Fruit fly (Drosophila melanogaster) whole organism, embryonic: ENCODE measurements around the gene CG8066.

Source experiments
- Abd-B ChIP-seq: fragments of 200-800 bp; sonication (Bioruptor generic); optimal IDR thresholded peaks from 2 replicates; lab custom pipeline; 2018; ENCODE audit warnings: missing biosample characterization, mild to moderate bottlenecking, missing genetic modification characterization, moderate library complexity
- Atf3 ChIP-seq: fragments of 200-800 bp; sonication (Bioruptor generic); optimal IDR thresholded peaks from 3 replicates; lab custom pipeline; 2016; ENCODE audit warnings: missing biosample characterization, missing genetic modification characterization
- CG1024 ChIP-seq: fragments of 200-800 bp; sonication (Bioruptor generic); IDR thresholded peaks from 2 replicates; pipeline ENCODE4 v1.3.6; 2022; ENCODE audit warnings: missing biosample characterization, missing genetic modification characterization
- CG10321 ChIP-seq: fragments of 200-800 bp; sonication (Bioruptor generic); IDR thresholded peaks from 2 replicates; pipeline ENCODE4 v1.3.6; 2022; ENCODE audit warnings: missing biosample characterization, missing genetic modification characterization
- CG11247 ChIP-seq: fragments of 200-800 bp; sonication (Bioruptor generic); IDR thresholded peaks from 2 replicates; pipeline ENCODE4 v1.3.6; 2022; ENCODE audit warnings: missing biosample characterization, missing genetic modification characterization
- CG11456 ChIP-seq: fragments of 200-800 bp; sonication (Bioruptor generic); IDR thresholded peaks from 3 replicates; pipeline ENCODE4 v1.3.6; 2022; ENCODE audit warnings: missing biosample characterization, missing genetic modification characterization
- CG12299 ChIP-seq: fragments of 200-800 bp; sonication (Bioruptor generic); optimal IDR thresholded peaks from 2 replicates; lab custom pipeline; 2018; ENCODE audit warnings: missing biosample characterization, mild to moderate bottlenecking, missing genetic modification characterization
- CG12942 ChIP-seq: fragments of 200-800 bp; sonication (Bioruptor generic); optimal IDR thresholded peaks from 3 replicates; lab custom pipeline; 2016; ENCODE audit warnings: missing biosample characterization, missing genetic modification characterization
- CG13287 ChIP-seq: fragments of 200-800 bp; sonication (Bioruptor generic); IDR thresholded peaks from 2 replicates; pipeline ENCODE4 v1.3.6; 2022; ENCODE audit warnings: missing biosample characterization, missing genetic modification characterization; ENCODE audit not compliant: partially characterized antibody
- CG14965 ChIP-seq: fragments of 200-800 bp; sonication (Bioruptor generic); optimal IDR thresholded peaks from 2 replicates; lab custom pipeline; 2016; ENCODE audit warnings: missing biosample characterization, missing genetic modification characterization, borderline replicate concordance
- CG15011 ChIP-seq: fragments of 200-800 bp; sonication (Bioruptor generic); optimal IDR thresholded peaks from 3 replicates; lab custom pipeline; 2018; ENCODE audit warnings: missing biosample characterization, mild to moderate bottlenecking, missing genetic modification characterization
- CG17802 ChIP-seq: fragments of 200-800 bp; sonication (Bioruptor generic); optimal IDR thresholded peaks from 2 replicates; lab custom pipeline; 2018; ENCODE audit warnings: missing biosample characterization, mild to moderate bottlenecking, missing genetic modification characterization, moderate library complexity
- CG18619 ChIP-seq: fragments of 200-800 bp; sonication (Bioruptor generic); optimal IDR thresholded peaks from 3 replicates; lab custom pipeline; 2017; ENCODE audit warnings: missing biosample characterization, mild to moderate bottlenecking, missing genetic modification characterization
- CG34422 ChIP-seq: fragments of 200-800 bp; sonication (Bioruptor generic); IDR thresholded peaks from 3 replicates; pipeline ENCODE4 v1.3.6; 2022; ENCODE audit warnings: missing biosample characterization, missing genetic modification characterization
- CG3726 ChIP-seq: fragments of 200-800 bp; sonication (Bioruptor generic); IDR thresholded peaks from 3 replicates; pipeline ENCODE4, ENCODE4 v1.3.6; 2022; ENCODE audit warnings: missing biosample characterization, missing genetic modification characterization
- CG3847 ChIP-seq: fragments of 200-800 bp; sonication (Bioruptor generic); IDR thresholded peaks from 2 replicates; pipeline ENCODE4 v1.3.6; 2022; ENCODE audit warnings: missing biosample characterization, missing genetic modification characterization
- CG4730 ChIP-seq: fragments of 200-800 bp; sonication (Bioruptor generic); IDR thresholded peaks from 2 replicates; pipeline ENCODE4 v1.3.6; 2022; ENCODE audit warnings: missing biosample characterization, missing genetic modification characterization
- CG6683 ChIP-seq: fragments of 200-800 bp; sonication (Bioruptor generic); optimal IDR thresholded peaks from 2 replicates; lab custom pipeline; 2017; ENCODE audit warnings: missing biosample characterization, mild to moderate bottlenecking, missing genetic modification characterization, missing genetic modification reagents
- CG8359 ChIP-seq: fragments of 200-800 bp; sonication (Bioruptor generic); optimal IDR thresholded peaks from 2 replicates; lab custom pipeline; 2017; ENCODE audit warnings: missing biosample characterization, mild to moderate bottlenecking, missing genetic modification characterization, borderline replicate concordance
- CG8924 ChIP-seq: fragments of 200-800 bp; optimal IDR thresholded peaks from 3 replicates; lab custom pipeline; 2019; ENCODE audit warnings: missing biosample characterization, mild to moderate bottlenecking, missing genetic modification characterization, moderate library complexity
- Camta ChIP-seq: fragments of 200-800 bp; sonication (Bioruptor generic); optimal IDR thresholded peaks from 2 replicates; lab custom pipeline; 2016; ENCODE audit warnings: missing biosample characterization, missing genetic modification characterization
- Dek ChIP-seq: fragments of 200-800 bp; sonication (Bioruptor generic); optimal IDR thresholded peaks from 3 replicates; lab custom pipeline; 2019; ENCODE audit warnings: missing biosample characterization, mild to moderate bottlenecking, missing genetic modification characterization, moderate library complexity
- Dip2 ChIP-seq: fragments of 200-800 bp; sonication (Bioruptor generic); IDR thresholded peaks from 2 replicates; pipeline ENCODE4 v1.3.6; 2022; ENCODE audit warnings: missing biosample characterization, missing genetic modification characterization
- Hand ChIP-seq: fragments of 200-800 bp; sonication (Bioruptor generic); optimal IDR thresholded peaks from 2 replicates; lab custom pipeline; 2017; ENCODE audit warnings: mild to moderate bottlenecking, missing biosample characterization, missing genetic modification reagents, missing genetic modification characterization
- NfI ChIP-seq: fragments of 200-800 bp; sonication (Bioruptor generic); optimal IDR thresholded peaks from 3 replicates; lab custom pipeline; 2018; ENCODE audit warnings: missing biosample characterization, mild to moderate bottlenecking, missing genetic modification characterization, moderate library complexity
- Pdp1 ChIP-seq, 2 experiments: fragments of 200-800 bp; sonication (Bioruptor generic); optimal IDR thresholded peaks; 3 replicates each; lab custom pipeline; 2016; ENCODE audit warnings: missing biosample characterization in 2 of 2, missing genetic modification characterization in 2 of 2, mild to moderate bottlenecking in 1 of 2, moderate library complexity in 1 of 2
- Six4 ChIP-seq: fragments of 200-800 bp; sonication (Bioruptor generic); optimal IDR thresholded peaks from 2 replicates; lab custom pipeline; 2016; ENCODE audit warnings: missing biosample characterization, missing genetic modification characterization
- Sox100B ChIP-seq: fragments of 200-800 bp; sonication (Bioruptor generic); optimal IDR thresholded peaks from 3 replicates; lab custom pipeline; 2018; ENCODE audit warnings: missing biosample characterization, mild to moderate bottlenecking, missing genetic modification characterization
- Trl ChIP-seq, 3 experiments: fragments of >200 bp in 2 of 3; fragments of 200-800 bp in 1 of 3; sonication (Bioruptor generic) in 1 of 3; optimal IDR thresholded peaks; 2 replicates in 1 of 3; 3 replicates in 2 of 3; lab custom pipeline; 2016 to 2017; ENCODE audit warnings: missing biosample characterization in 1 of 3, missing genetic modification characterization in 1 of 3
- chif ChIP-seq, 2 experiments: fragments of 200-800 bp; sonication (Bioruptor generic); optimal IDR thresholded peaks; 3 replicates each; lab custom pipeline; 2016; ENCODE audit warnings: missing biosample characterization in 2 of 2, missing genetic modification characterization in 2 of 2
- dysf ChIP-seq: fragments of 200-800 bp; sonication (Bioruptor generic); IDR thresholded peaks from 3 replicates; pipeline ENCODE4 v1.3.6; 2022; ENCODE audit warnings: missing biosample characterization, missing genetic modification characterization
- en ChIP-seq: fragments of 200-800 bp; sonication (Bioruptor generic); optimal IDR thresholded peaks from 2 replicates; lab custom pipeline; 2016; ENCODE audit warnings: missing biosample characterization, missing genetic modification characterization
- ewg ChIP-seq: fragments of 200-800 bp; sonication (Bioruptor generic); optimal IDR thresholded peaks from 3 replicates; lab custom pipeline; 2017; ENCODE audit warnings: mild to moderate bottlenecking, missing biosample characterization, missing genetic modification reagents, missing genetic modification characterization
- exex ChIP-seq: fragments of 200-800 bp; sonication (Bioruptor generic); optimal IDR thresholded peaks from 4 replicates; lab custom pipeline; 2018; ENCODE audit warnings: missing biosample characterization, mild to moderate bottlenecking, missing genetic modification characterization, moderate library complexity
- fd102C ChIP-seq: fragments of 200-800 bp; sonication (Bioruptor generic); optimal IDR thresholded peaks from 2 replicates; lab custom pipeline; 2018; ENCODE audit warnings: missing biosample characterization, mild to moderate bottlenecking, missing genetic modification characterization, moderate library complexity
- gcm2 ChIP-seq: fragments of 200-800 bp; sonication (Bioruptor generic); optimal IDR thresholded peaks from 2 replicates; lab custom pipeline; 2016; ENCODE audit warnings: missing biosample characterization, missing genetic modification characterization
- jigr1 ChIP-seq: fragments of 200-800 bp; sonication (Bioruptor generic); IDR thresholded peaks from 3 replicates; pipeline ENCODE4 v1.3.6; 2022; ENCODE audit warnings: missing biosample characterization, missing genetic modification characterization
- knrl ChIP-seq: fragments of 200-800 bp; sonication (Bioruptor generic); IDR thresholded peaks from 3 replicates; pipeline ENCODE4 v1.3.6; 2022; ENCODE audit warnings: missing biosample characterization, missing genetic modification characterization; ENCODE audit not compliant: partially characterized antibody
- lab ChIP-seq: fragments of 200-800 bp; sonication (Bioruptor generic); optimal IDR thresholded peaks from 3 replicates; lab custom pipeline; 2017; ENCODE audit warnings: missing biosample characterization, missing genetic modification characterization, mild to moderate bottlenecking, moderate library complexity, missing genetic modification reagents
- lilli ChIP-seq: fragments of 200-800 bp; sonication (Bioruptor generic); optimal IDR thresholded peaks from 3 replicates; lab custom pipeline; 2016; ENCODE audit warnings: missing biosample characterization, missing genetic modification characterization
- lov ChIP-seq, 2 experiments: fragments of 200-800 bp in 1 of 2; fragments of >200 bp in 1 of 2; sonication (Bioruptor generic) in 1 of 2; IDR thresholded peaks in 1 of 2; optimal IDR thresholded peaks in 1 of 2; 2 replicates in 1 of 2; 3 replicates in 1 of 2; pipeline versions ENCODE4 v1.3.6 to Lab custom; 2017 to 2022; ENCODE audit warnings: missing biosample characterization in 1 of 2, missing genetic modification characterization in 1 of 2
- nom ChIP-seq: fragments of 200-800 bp; sonication (Bioruptor generic); optimal IDR thresholded peaks from 2 replicates; lab custom pipeline; 2017; ENCODE audit warnings: missing biosample characterization, missing genetic modification characterization, mild to moderate bottlenecking, moderate library complexity, missing genetic modification reagents
- salm ChIP-seq: fragments of 200-800 bp; sonication (Bioruptor generic); optimal IDR thresholded peaks from 2 replicates; lab custom pipeline; 2018; ENCODE audit warnings: missing biosample characterization, mild to moderate bottlenecking, missing genetic modification characterization
- sd ChIP-seq: fragments of 200-800 bp; sonication (Bioruptor generic); optimal IDR thresholded peaks from 3 replicates; lab custom pipeline; 2018; ENCODE audit warnings: missing biosample characterization, mild to moderate bottlenecking, missing genetic modification characterization, moderate library complexity
- ssp ChIP-seq: fragments of 200-800 bp; sonication (Bioruptor generic); IDR thresholded peaks from 2 replicates; pipeline ENCODE4 v1.3.6; 2022; ENCODE audit warnings: missing biosample characterization, missing genetic modification characterization
- stc ChIP-seq: fragments of 200-800 bp; sonication (Bioruptor generic); IDR thresholded peaks from 2 replicates; pipeline ENCODE4 v1.3.6; 2022; ENCODE audit warnings: missing biosample characterization, missing genetic modification characterization
- ttk ChIP-seq: fragments of 200-800 bp; sonication (Bioruptor generic); IDR thresholded peaks from 2 replicates; pipeline ENCODE4 v2.1.2; 2022; ENCODE audit warnings: missing biosample characterization, missing genetic modification characterization

The CG8066 gene

DNA sequence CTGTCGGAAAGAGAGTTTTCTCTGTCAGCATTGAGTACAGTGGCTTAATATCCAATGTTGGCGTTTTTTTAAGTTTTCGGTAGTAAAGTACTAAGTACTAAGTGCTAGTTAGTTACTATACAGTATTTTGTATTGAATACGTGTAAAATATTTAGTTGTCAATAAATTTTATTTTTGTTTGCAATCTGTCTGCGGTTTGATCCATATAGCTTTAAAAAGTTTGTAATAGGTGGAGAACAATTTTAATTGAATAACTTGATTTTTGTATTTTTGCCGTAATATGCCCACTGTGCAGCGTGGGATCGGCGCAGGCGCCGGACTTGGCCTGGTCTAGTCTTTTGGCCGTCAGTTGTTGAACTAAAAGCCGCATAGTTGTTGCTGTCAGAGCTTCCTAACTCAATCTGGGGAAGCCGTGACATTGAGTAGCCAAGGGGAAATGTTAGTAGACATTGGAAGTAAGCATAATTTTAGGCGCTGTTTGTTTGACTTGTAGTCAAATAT lies 10.2 kb downstream of the CG8066 start (continued):
- TF ChIP-seq CG8359 (GFP tag; lab: Kevin White, UChicago): peak; percentile 82
- TF ChIP-seq lilli (GFP tag; lab: Kevin White, UChicago): peak; percentile 94
- TF ChIP-seq CG6683 (GFP tag; lab: Kevin White, UChicago): peak; percentile 92
- 0 out of 3 replicates have a peak, but pooled peaks have one; percentile 31 for TF ChIP-seq knrl (GFP tag; lab: Robert Waterston, UW)
- TF ChIP-seq CG10321 (GFP tag; lab: Robert Waterston, UW): peak; percentile 47; the same call in 1 of the 2 replicates
- TF ChIP-seq CG11456 (GFP tag; lab: Robert Waterston, UW): peak; percentile 83
- TF ChIP-seq CG34422 (GFP tag; lab: Robert Waterston, UW): peak; percentile 80
- peak; percentile 97 for TF ChIP-seq Sox100B (GFP tag; lab: Kevin White, UChicago)
- TF ChIP-seq jigr1 (GFP tag; lab: Robert Waterston, UW): peak; percentile 81; the same call in 2 of the 3 replicates
- TF ChIP-seq CG13287 (GFP tag; lab: Robert Waterston, UW): no peak
- peak; percentile 78 for TF ChIP-seq CG4730 (GFP tag; lab: Robert Waterston, UW)
- TF ChIP-seq gcm2 (GFP tag; lab: Kevin White, UChicago): peak; percentile 72
- TF ChIP-seq nom: no peak
- peak; percentile 92 for TF ChIP-seq dysf
- peak; percentile 82 for TF ChIP-seq Pdp1 (GFP tag; optimal IDR thresholded peaks at IDR 0.05; lab: Kevin White, UChicago)
- TF ChIP-seq CG17802 (tag; lab: Kevin White, UChicago): peak; percentile 71
- TF ChIP-seq Abd-B (GFP tag; lab: Kevin White, UChicago): peak; percentile 88
- TF ChIP-seq fd102C (GFP tag; lab: Kevin White, UChicago): no peak
- TF ChIP-seq NfI (GFP tag; lab: Kevin White, UChicago): peak; percentile 94
- TF ChIP-seq CG12942 (GFP tag; lab: Kevin White, UChicago): peak; percentile 86
- TF ChIP-seq sd: no peak
- TF ChIP-seq stc (GFP tag; lab: Robert Waterston, UW): peak; percentile 89
- peak; percentile 92 for TF ChIP-seq CG15011 (GFP tag; lab: Kevin White, UChicago)
- peak; percentile 86 to 87 for TF ChIP-seq chif (GFP tag; optimal IDR thresholded peaks at IDR 0.05; lab: Kevin White, UChicago)
- TF ChIP-seq CG18619 (GFP tag; lab: Kevin White, UChicago): peak; percentile 91
- peak; percentile 65; the same call in 2 of the 3 replicates for TF ChIP-seq CG3726
- TF ChIP-seq Dek: peak; percentile 93
- peak; percentile 80 for TF ChIP-seq CG11247 (GFP tag; lab: Robert Waterston, UW)
- TF ChIP-seq salm (tag; lab: Kevin White, UChicago): peak; percentile 91
- peak; percentile 91 for TF ChIP-seq Camta (GFP tag; lab: Kevin White, UChicago)
- peak; percentile 55 for TF ChIP-seq CG14965
- TF ChIP-seq Hand (GFP tag; lab: Kevin White, UChicago): peak; percentile 91
- peak; percentile 94 for TF ChIP-seq CG8924 (tag; lab: Kevin White, UChicago)
- peak; percentile 81 for TF ChIP-seq CG3847 (GFP tag; lab: Robert Waterston, UW)
- TF ChIP-seq exex (tag; lab: Kevin White, UChicago): peak; percentile 75
- TF ChIP-seq Dip2 (GFP tag; lab: Robert Waterston, UW): peak; percentile 57; the same call in 1 of the 2 replicates
- TF ChIP-seq CG12299: peak; percentile 88
- TF ChIP-seq ewg (GFP tag; lab: Kevin White, UChicago): peak; percentile 96
- peak; percentile 78 for TF ChIP-seq en (GFP tag; lab: Kevin White, UChicago)
- no peak for TF ChIP-seq lov (optimal IDR thresholded peaks at IDR 0.05; lab: Kevin White, UChicago)
- TF ChIP-seq lov (GFP tag; IDR thresholded peaks at IDR 0.05; lab: Robert Waterston, UW): peak; percentile 63; the same call in 1 of the 3 replicates
- peak; percentile 69 for TF ChIP-seq Atf3 (GFP tag; lab: Kevin White, UChicago)
- TF ChIP-seq ssp: peak; percentile 74
- peak in 1 of 2 experiments; percentile 84 for TF ChIP-seq Trl (optimal IDR thresholded peaks at IDR 0.05; lab: Kevin White, UChicago)
- peak; percentile 82 for TF ChIP-seq Trl (GFP tag; optimal IDR thresholded peaks at IDR 0.05; lab: Kevin White, UChicago)
- peak; percentile 90 for TF ChIP-seq Six4 (GFP tag; lab: Kevin White, UChicago)
- TF ChIP-seq CG1024 (GFP tag; lab: Robert Waterston, UW): peak; percentile 46; the same call in 1 of the 2 replicates
- peak; percentile 85; the same call in 1 of the 2 replicates for TF ChIP-seq ttk
- peak; percentile 96 for TF ChIP-seq lab (GFP tag; lab: Kevin White, UChicago)
